Worm (Caenorhabditis elegans): ENCODE measurements around the gene str-71.

str-71 gene

ce11 chrV:15465032-15465727 lies 6.2 kb upstream of the str-71 start, which contains the start of gene pqn-71 (continued):
- TF ChIP-seq egl-27 (tag; optimal IDR thresholded peaks at IDR 0.05) (no peak), Y105C5A.15 (GFP tag; IDR thresholded peaks at IDR 0.05) (peak; percentile 97), ceh-44 (GFP tag; IDR thresholded peaks at IDR 0.05) (peak; percentile 93), nhr-237 (tag; optimal IDR thresholded peaks at IDR 0.05) (peak; percentile 46), mes-2 (tag; optimal IDR thresholded peaks at IDR 0.05; ENCODE audit: poor library complexity, severe bottlenecking) (peak; percentile 85), lim-7 (GFP tag; IDR thresholded peaks at IDR 0.05) (peak; percentile 92), zip-11 (GFP tag; IDR thresholded peaks at IDR 0.05) (peak; percentile 85; the same call in 1 of the 2 replicates), nhr-11 (tag; optimal IDR thresholded peaks at IDR 0.05) (peak; percentile 64), lin-29 (GFP tag; IDR thresholded peaks at IDR 0.05) (peak; percentile 93), lir-3 (tag; optimal IDR thresholded peaks at IDR 0.05) (peak; percentile 90), lsy-2 (tag; optimal IDR thresholded peaks at IDR 0.05) (no peak), dmd-6 (GFP tag; IDR thresholded peaks at IDR 0.05) (peak; percentile 94), nhr-77 (tag; optimal IDR thresholded peaks at IDR 0.05) (no peak), cey-2 (tag; optimal IDR thresholded peaks at IDR 0.05; ENCODE audit: borderline replicate concordance, insufficient read depth) (peak; percentile 70), hmg-1.1 (GFP tag; IDR thresholded peaks at IDR 0.05) (peak; percentile 97), F44E2.7 (GFP tag; IDR thresholded peaks at IDR 0.05) (peak; percentile 95), pqm-1 (tag; optimal IDR thresholded peaks at IDR 0.05) (no peak), F26F4.8 (GFP tag; conservative IDR thresholded peaks at IDR 0.05) (peak; percentile 97), nhr-25 (tag; optimal IDR thresholded peaks at IDR 0.05; ENCODE audit: borderline replicate concordance, insufficient read depth) (peak; percentile 80), hlh-30 (tag; optimal IDR thresholded peaks at IDR 0.05; ENCODE audit: insufficient read depth) (peak; percentile 91), R02D3.7 (tag; optimal IDR thresholded peaks at IDR 0.05) (no peak), nhr-42 (GFP tag; IDR thresholded peaks at IDR 0.05) (peak; percentile 94), nhr-111 (GFP tag; optimal IDR thresholded peaks at IDR 0.05) (peak; percentile 86), duxl-1 (tag; optimal IDR thresholded peaks at IDR 0.05; ENCODE audit: poor library complexity) (peak; percentile 92), dmd-9 (GFP tag; IDR thresholded peaks at IDR 0.05) (peak; percentile 95), vab-7 (GFP tag; IDR thresholded peaks at IDR 0.05) (peak; percentile 91), unc-62 (GFP tag; optimal IDR thresholded peaks at IDR 0.05 in 1 of 2) (peak in 1 of 2 experiments; percentile 15), unc-62 (tag; optimal IDR thresholded peaks at IDR 0.05) (no peak), lin-38 (GFP tag; IDR thresholded peaks at IDR 0.05) (peak; percentile 89), rbr-2 (tag; optimal IDR thresholded peaks at IDR 0.05) (peak; percentile 95), ceh-62 (tag; optimal IDR thresholded peaks at IDR 0.05) (no peak), tra-1 (GFP tag; IDR thresholded peaks at IDR 0.05) (peak; percentile 97), nhr-28 (tag; optimal IDR thresholded peaks at IDR 0.05) (peak; percentile 74), aha-1 (tag) (no peak), tag-97 (GFP tag; IDR thresholded peaks at IDR 0.05) (0 out of 2 replicates have a peak, but pooled peaks have one; percentile 41), hlh-11 (tag; optimal IDR thresholded peaks at IDR 0.05) (peak; percentile 89), F37D6.2 (tag; optimal IDR thresholded peaks at IDR 0.05) (peak; percentile 83), pha-4 (GFP tag; IDR thresholded peaks at IDR 0.05) (no peak; the same call in none of the 2 replicates), pha-4 (tag; optimal IDR thresholded peaks at IDR 0.05) (peak; percentile 53), unc-39 (tag; optimal IDR thresholded peaks at IDR 0.05) (no peak), nhr-102 (tag; optimal IDR thresholded peaks at IDR 0.05) (no peak), attf-4 (tag; optimal IDR thresholded peaks at IDR 0.05) (peak; percentile 26), mdt-29 (GFP tag; IDR thresholded peaks at IDR 0.05) (peak; percentile 93), daf-16 (GFP tag; optimal IDR thresholded peaks at IDR 0.05) (peak; percentile 91 to 96), daf-16 (tag; optimal IDR thresholded peaks at IDR 0.05) (peak; percentile 84), spr-3 (GFP tag; optimal IDR thresholded peaks at IDR 0.05) (peak; percentile 91), daf-12 (tag; optimal IDR thresholded peaks at IDR 0.05) (no peak), saeg-2 (GFP tag; IDR thresholded peaks at IDR 0.05) (peak; percentile 92), ceh-82 (tag; optimal IDR thresholded peaks at IDR 0.05) (no peak), ceh-20 (GFP tag; IDR thresholded peaks at IDR 0.05) (peak; percentile 89)
